Worm (Caenorhabditis elegans): ENCODE results near the gene sra-39.

The sra-39 gene

DNA sequence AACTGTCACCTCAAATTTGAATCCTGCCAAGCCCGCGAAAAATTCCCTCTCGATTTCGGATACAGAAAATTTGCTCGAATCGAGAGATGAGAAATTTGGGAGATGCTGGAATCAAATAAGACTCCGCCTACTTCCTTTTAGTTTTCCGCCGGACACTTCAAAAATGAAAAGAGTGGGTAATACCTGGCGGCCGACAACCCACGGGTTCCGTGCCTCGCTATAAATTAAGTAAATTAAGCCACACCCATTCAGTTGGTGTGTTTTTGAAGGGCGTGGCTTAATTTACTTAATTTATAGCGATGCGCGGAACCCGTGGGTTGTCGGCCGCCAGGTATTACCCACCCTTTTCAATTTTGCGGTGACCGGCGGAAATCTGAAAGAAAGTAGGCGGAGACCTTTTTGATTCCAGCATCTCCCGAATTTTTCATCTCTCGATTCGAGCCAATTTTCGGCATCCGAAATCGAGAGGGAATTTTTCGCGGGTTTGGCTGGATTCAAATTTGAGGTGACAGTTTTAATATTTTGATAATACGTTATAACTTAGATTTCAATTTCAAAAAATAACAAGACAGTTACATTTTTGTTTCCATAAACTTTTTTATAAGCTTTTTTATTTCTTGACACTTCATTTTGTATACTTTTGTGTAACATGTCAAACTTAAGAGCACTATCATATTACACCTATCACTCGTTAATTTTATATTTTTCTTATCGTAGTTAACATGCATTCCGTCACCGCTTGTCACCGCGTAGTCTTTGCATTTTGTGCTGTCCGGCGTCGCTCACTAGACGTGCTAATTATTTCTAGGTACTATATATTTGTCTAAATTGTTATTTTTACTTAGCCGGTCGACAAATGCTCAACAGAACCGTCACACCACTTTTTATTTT, 43.7 kb upstream of the sra-39 start:
- TF ChIP-seq pqm-1 (tag; optimal IDR thresholded peaks at IDR 0.05) (peak; percentile 44), aly-2 (tag; optimal IDR thresholded peaks at IDR 0.05) (no peak), elt-2 (tag; optimal IDR thresholded peaks at IDR 0.05) (peak; percentile 76)

DNA sequence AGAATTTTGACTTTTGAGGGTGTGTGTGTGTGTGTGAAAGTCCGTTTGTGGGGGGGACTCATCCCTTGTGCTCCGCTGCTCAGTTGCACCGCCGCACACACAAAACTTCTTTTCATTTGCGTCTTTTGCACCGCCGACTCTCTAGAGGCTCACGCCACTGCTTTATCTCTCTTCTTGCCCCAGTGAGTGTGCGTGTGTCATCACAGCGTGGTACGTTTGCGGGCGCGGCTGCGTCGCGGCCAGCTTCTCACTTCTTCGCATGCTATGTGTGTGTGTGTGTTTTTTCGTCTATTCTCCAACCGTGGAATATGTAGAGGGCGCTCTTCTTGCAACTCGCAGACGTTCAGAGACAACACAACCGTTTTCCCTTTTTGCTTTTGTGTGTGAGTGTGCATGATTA, 42.3 kb upstream of the sra-39 start:
- TF ChIP-seq pha-4 (tag; optimal IDR thresholded peaks at IDR 0.05): peak; percentile 32
- TF ChIP-seq unc-62 (GFP tag; optimal IDR thresholded peaks at IDR 0.05): peak; percentile 31
- TF ChIP-seq eor-1 (tag; optimal IDR thresholded peaks at IDR 0.05): no peak
- TF ChIP-seq tbx-2 (tag; optimal IDR thresholded peaks at IDR 0.05): peak; percentile 50
- peak; percentile 84 for TF ChIP-seq snpc-4 (tag; optimal IDR thresholded peaks at IDR 0.05)
- no peak for TF ChIP-seq egl-5 (tag; optimal IDR thresholded peaks at IDR 0.05)
- TF ChIP-seq ZK546.5 (tag; optimal IDR thresholded peaks at IDR 0.05): no peak
- peak; percentile 83 for TF ChIP-seq nfya-1 (tag; optimal IDR thresholded peaks at IDR 0.05; ENCODE audit: insufficient read depth)
- TF ChIP-seq hmg-11 (tag; optimal IDR thresholded peaks at IDR 0.05): peak; percentile 92
- no peak for TF ChIP-seq lsy-12 (tag; optimal IDR thresholded peaks at IDR 0.05)
- TF ChIP-seq egl-27 (tag; optimal IDR thresholded peaks at IDR 0.05): no peak
- peak; percentile 94 for TF ChIP-seq lin-39 (tag; optimal IDR thresholded peaks at IDR 0.05)
- TF ChIP-seq nhr-25 (tag; optimal IDR thresholded peaks at IDR 0.05): no peak
- peak; percentile 23 for TF ChIP-seq elt-2 (tag; optimal IDR thresholded peaks at IDR 0.05)
- peak; percentile 58 for TF ChIP-seq fkh-10 (GFP tag; optimal IDR thresholded peaks at IDR 0.05)
- TF ChIP-seq nhr-28 (tag; optimal IDR thresholded peaks at IDR 0.05): no peak
- no peak for TF ChIP-seq aly-2 (tag; optimal IDR thresholded peaks at IDR 0.05)
- no peak for TF ChIP-seq pqm-1 (tag; optimal IDR thresholded peaks at IDR 0.05)
- TF ChIP-seq mdl-1 (tag; optimal IDR thresholded peaks at IDR 0.05): peak; percentile 36
- peak; percentile 21 for TF ChIP-seq R02D3.7 (tag; optimal IDR thresholded peaks at IDR 0.05)
- no peak for TF ChIP-seq nhr-12 (tag; optimal IDR thresholded peaks at IDR 0.05)
- TF ChIP-seq lin-15B (tag; optimal IDR thresholded peaks at IDR 0.05): peak; percentile 65

DNA sequence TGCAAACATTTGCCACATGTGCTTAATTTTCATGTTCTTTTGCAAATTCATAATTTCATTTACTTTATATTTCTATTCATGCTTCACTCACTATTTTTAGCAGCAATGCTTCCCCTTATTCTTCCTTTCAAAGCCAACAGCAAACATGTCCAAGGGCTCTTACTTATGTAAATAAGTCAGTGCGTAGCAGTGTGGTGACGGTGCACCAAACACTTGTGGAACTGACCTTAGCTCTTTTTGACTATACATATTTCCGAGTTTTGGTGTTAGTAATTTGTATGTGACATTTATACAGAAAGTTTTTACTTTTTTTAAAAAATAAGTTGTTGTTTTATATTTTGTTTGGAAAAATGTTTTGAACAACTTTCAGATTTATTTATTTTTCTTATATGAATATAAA, 41.9 kb upstream of the sra-39 start:
- no peak for TF ChIP-seq nhr-11 (tag; optimal IDR thresholded peaks at IDR 0.05)
- TF ChIP-seq ztf-4 (tag; optimal IDR thresholded peaks at IDR 0.05): no peak
- no peak for TF ChIP-seq nhr-77 (tag; optimal IDR thresholded peaks at IDR 0.05)
- no peak for TF ChIP-seq fos-1 (tag; optimal IDR thresholded peaks at IDR 0.05)
- no peak for TF ChIP-seq lsy-12 (tag; optimal IDR thresholded peaks at IDR 0.05)

DNA sequence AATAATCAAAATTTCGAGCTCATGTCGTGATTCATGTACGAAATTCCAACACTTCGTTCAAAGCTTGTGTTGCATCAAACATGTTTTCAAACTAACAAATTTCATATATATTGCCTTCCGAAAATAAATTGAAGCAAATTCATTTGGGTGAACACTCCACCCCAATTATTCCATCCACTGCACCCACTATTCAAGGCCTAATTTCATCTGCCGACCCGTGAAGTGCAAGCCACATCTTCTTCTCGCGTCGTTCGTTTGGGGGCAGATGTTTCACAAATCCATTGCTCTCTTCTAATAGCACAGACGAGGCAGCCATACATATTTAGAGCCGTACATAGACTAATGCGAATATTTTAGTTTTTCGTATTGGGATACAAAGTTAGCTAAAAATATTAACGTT, 41.0 kb upstream of the sra-39 start:
- TF ChIP-seq nhr-237 (tag; optimal IDR thresholded peaks at IDR 0.05) (no peak), ceh-82 (tag; optimal IDR thresholded peaks at IDR 0.05) (no peak), lin-15B (tag; optimal IDR thresholded peaks at IDR 0.05) (no peak), ceh-9 (tag; optimal IDR thresholded peaks at IDR 0.05) (no peak), ceh-16 (tag; optimal IDR thresholded peaks at IDR 0.05) (no peak), ama-1 (optimal IDR thresholded peaks at IDR 0.05) (no peak), jun-1 (tag; optimal IDR thresholded peaks at IDR 0.05) (no peak), ZK546.5 (tag; optimal IDR thresholded peaks at IDR 0.05) (no peak), ceh-28 (tag; optimal IDR thresholded peaks at IDR 0.05) (no peak), eor-1 (tag; optimal IDR thresholded peaks at IDR 0.05) (no peak), nhr-43 (tag; optimal IDR thresholded peaks at IDR 0.05; ENCODE audit: poor library complexity, severe bottlenecking) (no peak), nfya-1 (tag; optimal IDR thresholded peaks at IDR 0.05; ENCODE audit: insufficient read depth) (no peak), egl-5 (tag; optimal IDR thresholded peaks at IDR 0.05) (no peak), fkh-2 (tag; optimal IDR thresholded peaks at IDR 0.05) (no peak), pqm-1 (tag; optimal IDR thresholded peaks at IDR 0.05) (no peak), nhr-25 (tag; optimal IDR thresholded peaks at IDR 0.05) (no peak), fos-1 (tag; optimal IDR thresholded peaks at IDR 0.05) (no peak), aly-2 (tag; optimal IDR thresholded peaks at IDR 0.05) (no peak)

Data from whole organism, L3 larva.